Fruit fly (Drosophila melanogaster): Measurements from ENCODE around the gene CG3808.
A peak's percentile ranks its signal among the peaks of the same experiment; 100 is the strongest.

CG3808 gene

DNA sequence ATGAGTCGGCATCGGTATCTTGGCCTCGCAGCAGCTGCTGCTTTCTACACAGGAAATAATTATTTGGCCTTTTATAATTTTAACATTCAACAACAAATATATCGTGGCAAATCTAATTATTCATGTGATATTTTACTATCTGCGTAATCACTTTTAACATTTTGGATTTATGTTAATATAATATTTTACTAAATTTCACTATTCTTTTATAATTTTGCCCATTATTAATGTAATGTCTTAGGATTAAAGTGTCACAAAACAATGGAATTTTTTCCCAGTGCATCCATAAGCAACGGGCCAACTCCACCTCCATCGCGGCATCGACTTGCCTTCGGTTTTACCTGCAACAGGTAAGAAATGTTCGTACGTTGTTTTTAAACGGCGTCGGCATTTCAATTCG is 42.1 kb upstream of the CG3808 start (continued):
- TF ChIP-seq Mes4 (GFP tag; optimal IDR thresholded peaks at IDR 0.05), result peak; percentile 6
- TF ChIP-seq CG3065 (GFP tag; optimal IDR thresholded peaks at IDR 0.05), result peak; percentile 35
- TF ChIP-seq CG8359 (GFP tag; optimal IDR thresholded peaks at IDR 0.05; ENCODE audit: borderline replicate concordance), result peak; percentile 75
- TF ChIP-seq kay (GFP tag; optimal IDR thresholded peaks at IDR 0.05), result peak; percentile 48
- TF ChIP-seq CG12769 (tag; optimal IDR thresholded peaks at IDR 0.05), result no peak
- TF ChIP-seq HLH54F (GFP tag; optimal IDR thresholded peaks at IDR 0.05), result no peak
- TF ChIP-seq CHES-1-like (GFP tag; optimal IDR thresholded peaks at IDR 0.05), result no peak
- TF ChIP-seq zen2 (GFP tag; IDR thresholded peaks at IDR 0.05; ENCODE audit: partially characterized antibody), result no peak
- peak; percentile 95 for TF ChIP-seq CG17361 (GFP tag; IDR thresholded peaks at IDR 0.05)
- TF ChIP-seq CG15479 (GFP tag; optimal IDR thresholded peaks at IDR 0.05), result peak; percentile 63
- peak; percentile 62 for TF ChIP-seq CG7745 (tag; optimal IDR thresholded peaks at IDR 0.05)
- TF ChIP-seq CG32767 (GFP tag; IDR thresholded peaks at IDR 0.05), result peak; percentile 69; the same call in 1 of the 2 replicates
- TF ChIP-seq ems (GFP tag; optimal IDR thresholded peaks at IDR 0.05), result peak; percentile 2
- TF ChIP-seq CG9727 (GFP tag; optimal IDR thresholded peaks at IDR 0.05), result peak; percentile 94
- TF ChIP-seq dmrt11E (tag; optimal IDR thresholded peaks at IDR 0.05), result peak; percentile 97
- TF ChIP-seq CG32532 (GFP tag; IDR thresholded peaks at IDR 0.05), result no peak; the same call in 1 of the 2 replicates
- peak in 1 of 2 experiments; percentile 43 for TF ChIP-seq crp (GFP tag; optimal IDR thresholded peaks at IDR 0.05)
- no peak for TF ChIP-seq CG3163 (GFP tag; optimal IDR thresholded peaks at IDR 0.05)
- peak; percentile 74 for TF ChIP-seq tin (GFP tag; optimal IDR thresholded peaks at IDR 0.05)
- TF ChIP-seq ase (GFP tag; IDR thresholded peaks at IDR 0.05), result peak; percentile 62; the same call in 1 of the 3 replicates
- TF ChIP-seq sna (GFP tag; IDR thresholded peaks at IDR 0.05; ENCODE audit: partially characterized antibody), result no peak
- TF ChIP-seq cg (GFP tag; optimal IDR thresholded peaks at IDR 0.05), result no peak
- peak; percentile 88 for TF ChIP-seq CG2202 (tag; optimal IDR thresholded peaks at IDR 0.05)
- peak; percentile 48 for TF ChIP-seq pum (GFP tag; optimal IDR thresholded peaks at IDR 0.05)
- TF ChIP-seq gcm2 (GFP tag; optimal IDR thresholded peaks at IDR 0.05), result peak; percentile 4
- TF ChIP-seq Dll (GFP tag; IDR thresholded peaks at IDR 0.05; ENCODE audit: partially characterized antibody), result no peak
- peak; percentile 81 for TF ChIP-seq CG1529 (GFP tag; optimal IDR thresholded peaks at IDR 0.05)
- TF ChIP-seq Scr (GFP tag; IDR thresholded peaks at IDR 0.05; ENCODE audit: partially characterized antibody), result no peak
- peak; percentile 31 for TF ChIP-seq Ada2b (GFP tag; IDR thresholded peaks at IDR 0.05)
- peak; percentile 97 for TF ChIP-seq CG2712 (tag; optimal IDR thresholded peaks at IDR 0.05)
- no peak for TF ChIP-seq mld (GFP tag; IDR thresholded peaks at IDR 0.05; ENCODE audit: partially characterized antibody)
- TF ChIP-seq Hey (tag; optimal IDR thresholded peaks at IDR 0.05), result no peak
- peak; percentile 26 for TF ChIP-seq Atf3 (GFP tag; optimal IDR thresholded peaks at IDR 0.05)
- TF ChIP-seq Ssrp (tag; optimal IDR thresholded peaks at IDR 0.05), result peak; percentile 93
- TF ChIP-seq aop (GFP tag; IDR thresholded peaks at IDR 0.05), result no peak
- TF ChIP-seq slou (GFP tag; optimal IDR thresholded peaks at IDR 0.05), result no peak
- TF ChIP-seq CG17328 (GFP tag; IDR thresholded peaks at IDR 0.05), result peak; percentile 76
- no peak for TF ChIP-seq eyg (GFP tag; optimal IDR thresholded peaks at IDR 0.05)
- peak; percentile 59 for TF ChIP-seq Hmr (GFP tag; optimal IDR thresholded peaks at IDR 0.05)
- peak; percentile 82 for TF ChIP-seq croc (GFP tag; conservative IDR thresholded peaks at IDR 0.05)
- TF ChIP-seq zfh2 (GFP tag; optimal IDR thresholded peaks at IDR 0.05), result no peak
- TF ChIP-seq CG7928 (GFP tag; optimal IDR thresholded peaks at IDR 0.05), result no peak
- TF ChIP-seq inv (GFP tag; IDR thresholded peaks at IDR 0.05; ENCODE audit: partially characterized antibody), result no peak
- TF ChIP-seq stc (GFP tag; IDR thresholded peaks at IDR 0.05), result peak; percentile 80
- TF ChIP-seq D19B (GFP tag; optimal IDR thresholded peaks at IDR 0.05), result no peak
- no peak for TF ChIP-seq Bdp1 (GFP tag; optimal IDR thresholded peaks at IDR 0.05)
- TF ChIP-seq Elba2 (GFP tag; optimal IDR thresholded peaks at IDR 0.05), result peak; percentile 36
- TF ChIP-seq wek (GFP tag; optimal IDR thresholded peaks at IDR 0.05), result no peak
- no peak for TF ChIP-seq CG2120 (GFP tag; optimal IDR thresholded peaks at IDR 0.05)
- peak; percentile 87 for TF ChIP-seq nerfin-1 (tag; optimal IDR thresholded peaks at IDR 0.05)
- TF ChIP-seq dimm (GFP tag; IDR thresholded peaks at IDR 0.05), result no peak
